Worm (Caenorhabditis elegans): ENCODE measurements around the gene Y42H9AR.4.

Gene Y42H9AR.4

DNA sequence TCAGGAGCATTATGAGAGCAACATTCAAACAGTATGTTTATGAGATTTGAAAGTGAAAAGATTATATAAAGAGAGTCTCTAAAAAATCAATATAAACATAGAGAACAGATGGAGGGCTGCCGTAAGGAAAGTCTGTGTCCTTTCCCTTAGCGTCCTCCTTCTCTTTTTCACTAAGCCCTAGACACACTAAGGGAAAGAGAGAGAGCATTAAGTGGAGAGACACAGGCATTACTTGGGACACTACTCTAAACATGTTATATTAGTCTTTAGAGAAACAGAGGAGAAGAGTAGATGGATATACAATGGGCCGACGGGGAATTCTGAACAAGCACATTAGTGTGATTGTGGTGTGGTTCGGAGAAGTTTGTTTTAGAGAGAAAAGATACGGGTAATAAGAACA lies 15.6 kb downstream of the Y42H9AR.4 start:
- TF ChIP-seq pqm-1 (tag; optimal IDR thresholded peaks at IDR 0.05): no peak

DNA sequence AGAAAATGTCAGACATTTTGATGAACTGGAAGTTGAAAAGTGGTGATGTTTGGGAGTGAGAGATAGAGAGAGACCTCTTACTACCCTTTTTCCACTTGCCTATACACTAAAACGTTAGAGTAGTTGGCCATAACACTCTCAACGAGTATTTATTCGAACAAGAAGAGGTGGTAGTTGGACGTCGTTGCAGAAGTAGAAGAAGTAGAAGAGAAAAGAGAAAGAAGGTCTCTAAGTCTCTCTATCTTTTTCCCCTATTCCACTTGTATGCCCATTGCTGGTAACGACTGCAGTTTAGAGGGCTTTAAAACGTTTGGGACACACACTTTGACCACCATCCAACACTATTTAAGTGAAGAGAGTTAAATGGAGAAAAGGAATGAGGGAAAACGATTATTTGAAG lies 20.5 kb downstream of the Y42H9AR.4 start:
- TF ChIP-seq lin-13 (GFP tag; optimal IDR thresholded peaks at IDR 0.05) (no peak), hmg-1.1 (GFP tag; IDR thresholded peaks at IDR 0.05) (peak; percentile 23; the same call in 1 of the 2 replicates)

DNA sequence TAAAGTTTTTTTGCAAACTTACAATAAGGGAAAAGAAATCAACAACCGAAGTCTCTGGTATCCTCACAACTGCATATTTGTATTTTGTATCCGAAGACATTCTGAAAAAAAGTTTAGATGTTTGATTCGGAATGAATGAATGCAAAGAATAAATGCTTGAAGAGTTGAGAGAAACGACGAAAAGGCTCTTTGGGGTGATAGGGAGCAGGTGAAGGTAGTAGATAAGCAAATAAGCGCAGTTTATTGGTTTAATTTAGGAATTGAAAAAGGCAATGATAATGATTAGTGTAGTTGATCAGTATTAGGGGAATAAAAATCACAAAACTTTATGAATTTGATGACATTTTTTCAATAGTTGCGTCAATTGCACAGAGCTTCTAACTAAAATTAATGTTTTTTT lies 25.5 kb downstream of the Y42H9AR.4 start, which contains the start of gene nsy-7:
nsy-7 (minus strand) TSS at position 101 of the 400 bp plus-strand sequence.
- TF ChIP-seq arid-1 (GFP tag; conservative IDR thresholded peaks at IDR 0.05): no peak
- no peak for TF ChIP-seq pha-4 (GFP tag; IDR thresholded peaks at IDR 0.05)
- TF ChIP-seq pha-4 (tag; optimal IDR thresholded peaks at IDR 0.05): no peak
- TF ChIP-seq tag-97 (GFP tag; IDR thresholded peaks at IDR 0.05): no peak
- no peak for TF ChIP-seq set-16 (GFP tag; IDR thresholded peaks at IDR 0.05)
- TF ChIP-seq saeg-2 (GFP tag; IDR thresholded peaks at IDR 0.05): no peak

ce11 chrIV:8080782-8081181 lies 31.2 kb downstream of the Y42H9AR.4 start:
- TF ChIP-seq aha-1 (tag) (peak; percentile 37), nhr-111 (GFP tag; optimal IDR thresholded peaks at IDR 0.05) (no peak)

ce11 chrIV:8080166-8080565 lies 31.9 kb downstream of the Y42H9AR.4 start:
- TF ChIP-seq unc-39 (tag; optimal IDR thresholded peaks at IDR 0.05) (no peak), lin-1 (GFP tag; IDR thresholded peaks at IDR 0.05) (no peak), fkh-10 (GFP tag; optimal IDR thresholded peaks at IDR 0.05) (no peak), zag-1 (tag; optimal IDR thresholded peaks at IDR 0.05) (no peak), unc-62 (GFP tag; optimal IDR thresholded peaks at IDR 0.05 in 1 of 2) (peak in 1 of 2 experiments; percentile 90), unc-62 (tag; optimal IDR thresholded peaks at IDR 0.05) (no peak), F44E2.7 (GFP tag; IDR thresholded peaks at IDR 0.05) (no peak), jun-1 (tag; optimal IDR thresholded peaks at IDR 0.05) (no peak), saeg-2 (GFP tag; IDR thresholded peaks at IDR 0.05) (no peak), unc-130 (GFP tag; optimal IDR thresholded peaks at IDR 0.05) (no peak), Y48G9A.11 (GFP tag; IDR thresholded peaks at IDR 0.05) (no peak), aha-1 (tag) (peak; percentile 56), egl-27 (tag; optimal IDR thresholded peaks at IDR 0.05) (no peak), zip-2 (tag; optimal IDR thresholded peaks at IDR 0.05) (no peak), mdl-1 (tag; optimal IDR thresholded peaks at IDR 0.05) (no peak), T20F7.1 (GFP tag; optimal IDR thresholded peaks at IDR 0.05) (no peak), lsy-2 (tag; optimal IDR thresholded peaks at IDR 0.05) (no peak), ceh-44 (GFP tag; IDR thresholded peaks at IDR 0.05) (no peak), lin-38 (GFP tag; IDR thresholded peaks at IDR 0.05) (no peak), ZK337.2 (GFP tag; IDR thresholded peaks at IDR 0.05) (no peak), R02D3.7 (tag; optimal IDR thresholded peaks at IDR 0.05) (no peak), hmg-1.1 (GFP tag; IDR thresholded peaks at IDR 0.05) (0 out of 2 replicates have a peak, but pooled peaks have one; percentile 4), ces-1 (GFP tag; optimal IDR thresholded peaks at IDR 0.05) (no peak), duxl-1 (tag; optimal IDR thresholded peaks at IDR 0.05; ENCODE audit: poor library complexity) (no peak), zfp-2 (tag; optimal IDR thresholded peaks at IDR 0.05) (no peak), F10B5.3 (tag; optimal IDR thresholded peaks at IDR 0.05) (no peak), arid-1 (GFP tag; conservative IDR thresholded peaks at IDR 0.05) (no peak), sdz-12 (GFP tag; optimal IDR thresholded peaks at IDR 0.05) (no peak)

Data from whole organism, L4 larva.